Worm (Caenorhabditis elegans) whole organism, late embryonic: ENCODE results near the gene C53C11.5.

Experiments used
- F13H6.1 ChIP-seq: sonication (generic microtip); optimal IDR thresholded peaks from 2 replicates; lab custom pipeline; 2016; ENCODE audit warnings: missing genetic modification characterization, missing compliant biosample characterization
- K02D7.2 ChIP-seq: sonication (generic microtip); optimal IDR thresholded peaks from 2 replicates; lab custom pipeline; 2017; ENCODE audit warnings: mild to moderate bottlenecking, missing genetic modification characterization, missing compliant biosample characterization
- Y22D7AL.16 ChIP-seq: sonication (generic microtip); optimal IDR thresholded peaks from 2 replicates; lab custom pipeline; 2016; ENCODE audit warnings: missing genetic modification characterization, missing compliant biosample characterization
- ama-1 ChIP-seq: fragments of 150-350 bp; optimal IDR thresholded peaks from 2 replicates; lab custom pipeline; 2014
- ceh-14 ChIP-seq: sonication (generic microtip); optimal IDR thresholded peaks from 2 replicates; lab custom pipeline; 2016; ENCODE audit warnings: missing genotype, missing genetic modification characterization, missing compliant biosample characterization
- ceh-18 ChIP-seq: sonication (generic microtip); optimal IDR thresholded peaks from 2 replicates; lab custom pipeline; 2016; ENCODE audit warnings: missing genetic modification characterization, missing compliant biosample characterization
- ceh-19 ChIP-seq: fragments of 200-800 bp; sonication (Bioruptor generic); optimal IDR thresholded peaks from 2 replicates; lab custom pipeline; 2018; ENCODE audit warnings: mild to moderate bottlenecking, missing genetic modification characterization, missing compliant biosample characterization
- ceh-30 ChIP-seq: fragments of 150-350 bp; optimal IDR thresholded peaks from 2 replicates; lab custom pipeline; 2014; ENCODE audit warnings: missing biosample characterization, missing genetic modification characterization
- ceh-34 ChIP-seq: sonication (generic microtip); optimal IDR thresholded peaks from 2 replicates; lab custom pipeline; 2016; ENCODE audit warnings: mild to moderate bottlenecking, missing genetic modification characterization, missing compliant biosample characterization
- ceh-45 ChIP-seq: fragments of 200-800 bp; sonication (Bioruptor generic); IDR thresholded peaks from 2 replicates; pipeline ENCODE4 v1.3.6; 2022; ENCODE audit warnings: missing genetic modification reagents, missing genetic modification characterization, missing compliant biosample characterization
- ceh-6 ChIP-seq: fragments of 200-800 bp; sonication (Bioruptor generic); optimal IDR thresholded peaks from 2 replicates; lab custom pipeline; 2018; ENCODE audit warnings: mild to moderate bottlenecking, missing genetic modification characterization, missing compliant biosample characterization
- ceh-9 ChIP-seq: sonication (generic microtip); optimal IDR thresholded peaks from 2 replicates; lab custom pipeline; 2016; ENCODE audit warnings: mild to moderate bottlenecking, missing genetic modification characterization, inconsistent platforms, missing compliant biosample characterization
- che-1 ChIP-seq: sonication (generic microtip); optimal IDR thresholded peaks from 2 replicates; lab custom pipeline; 2016; ENCODE audit warnings: mild to moderate bottlenecking, missing genetic modification characterization, missing compliant biosample characterization
- dve-1 ChIP-seq: sonication (generic microtip); optimal IDR thresholded peaks from 2 replicates; lab custom pipeline; 2017; ENCODE audit warnings: antibody characterized with exemption, mild to moderate bottlenecking, missing genetic modification characterization, missing compliant biosample characterization
- ets-4 ChIP-seq: sonication (generic microtip); optimal IDR thresholded peaks from 2 replicates; lab custom pipeline; 2016; ENCODE audit warnings: missing genetic modification characterization, missing compliant biosample characterization
- fax-1 ChIP-seq: sonication (generic microtip); optimal IDR thresholded peaks from 2 replicates; lab custom pipeline; 2016; ENCODE audit warnings: missing genotype, missing genetic modification characterization, missing compliant biosample characterization
- fkh-6 ChIP-seq: sonication (generic microtip); optimal IDR thresholded peaks from 2 replicates; lab custom pipeline; 2016; ENCODE audit warnings: missing genetic modification characterization, missing compliant biosample characterization
- hlh-13 ChIP-seq: fragments of 200-800 bp; sonication (Bioruptor generic); optimal IDR thresholded peaks from 2 replicates; lab custom pipeline; 2018; ENCODE audit warnings: mild to moderate bottlenecking, missing genetic modification characterization, missing compliant biosample characterization
- hlh-15 ChIP-seq: sonication (generic microtip); optimal IDR thresholded peaks from 2 replicates; lab custom pipeline; 2016; ENCODE audit warnings: missing genetic modification characterization, missing compliant biosample characterization
- lim-6 ChIP-seq: sonication (generic microtip); optimal IDR thresholded peaks from 2 replicates; lab custom pipeline; 2016; ENCODE audit warnings: missing genetic modification characterization, missing compliant biosample characterization
- lin-11 ChIP-seq: fragments of 200-800 bp; sonication (Bioruptor generic); optimal IDR thresholded peaks from 2 replicates; lab custom pipeline; 2018; ENCODE audit warnings: mild to moderate bottlenecking, missing genetic modification characterization, missing compliant biosample characterization
- mec-3 ChIP-seq: sonication (generic microtip); optimal IDR thresholded peaks from 2 replicates; lab custom pipeline; 2016; ENCODE audit warnings: borderline replicate concordance, missing genetic modification characterization, missing compliant biosample characterization
- nfya-1 ChIP-seq: sonication (generic microtip); optimal IDR thresholded peaks from 2 replicates; lab custom pipeline; 2017; ENCODE audit warnings: missing genetic modification characterization, mild to moderate bottlenecking, missing compliant biosample characterization, antibody characterized with exemption, moderate library complexity
- nhr-11 ChIP-seq: fragments of 150-350 bp; optimal IDR thresholded peaks from 2 replicates; lab custom pipeline; 2014; ENCODE audit warnings: missing biosample characterization, missing genetic modification characterization
- nhr-232 ChIP-seq: sonication (generic microtip); optimal IDR thresholded peaks from 2 replicates; lab custom pipeline; 2016; ENCODE audit warnings: missing genetic modification characterization, missing compliant biosample characterization
- odd-2 ChIP-seq: sonication (generic microtip); optimal IDR thresholded peaks from 2 replicates; lab custom pipeline; 2017; ENCODE audit warnings: antibody characterized with exemption, mild to moderate bottlenecking, missing genetic modification characterization, missing compliant biosample characterization
- pax-1 ChIP-seq: fragments of 150-350 bp; optimal IDR thresholded peaks from 2 replicates; lab custom pipeline; 2014; ENCODE audit warnings: missing biosample characterization, missing genetic modification characterization
- pha-2 ChIP-seq: sonication (generic microtip); optimal IDR thresholded peaks from 2 replicates; lab custom pipeline; 2017; ENCODE audit warnings: mild to moderate bottlenecking, missing genetic modification characterization, missing compliant biosample characterization
- pha-4 ChIP-seq: fragments of 150-350 bp; optimal IDR thresholded peaks from 2 replicates; lab custom pipeline; 2018; ENCODE audit warnings: missing biosample characterization, missing genetic modification reagents, missing genetic modification characterization
- pqm-1 ChIP-seq: sonication (generic microtip); optimal IDR thresholded peaks from 2 replicates; lab custom pipeline; 2016; ENCODE audit warnings: missing genetic modification characterization, missing compliant biosample characterization
- pros-1 ChIP-seq: fragments of 150-350 bp; optimal IDR thresholded peaks from 2 replicates; lab custom pipeline; 2014; ENCODE audit warnings: missing biosample characterization, missing genetic modification reagents, missing genetic modification characterization
- ref-2 ChIP-seq: sonication (generic microtip); optimal IDR thresholded peaks from 2 replicates; lab custom pipeline; 2016; ENCODE audit warnings: missing genetic modification characterization, missing compliant biosample characterization
- rnt-1 ChIP-seq: sonication (generic microtip); optimal IDR thresholded peaks from 2 replicates; lab custom pipeline; 2016; ENCODE audit warnings: missing genetic modification characterization, missing compliant biosample characterization
- sdc-2 ChIP-seq: sonication (generic microtip); optimal IDR thresholded peaks from 2 replicates; lab custom pipeline; 2016; ENCODE audit warnings: missing genotype, missing genetic modification characterization, missing compliant biosample characterization
- sox-4 ChIP-seq: sonication (generic microtip); optimal IDR thresholded peaks from 2 replicates; lab custom pipeline; 2017; ENCODE audit warnings: mild to moderate bottlenecking, missing genetic modification characterization, inconsistent platforms, missing compliant biosample characterization
- syd-9 ChIP-seq: sonication (generic microtip); optimal IDR thresholded peaks from 2 replicates; lab custom pipeline; 2016; ENCODE audit warnings: mild to moderate bottlenecking, missing genetic modification characterization, moderate library complexity, missing compliant biosample characterization
- tbx-2 ChIP-seq: sonication (generic microtip); optimal IDR thresholded peaks from 2 replicates; lab custom pipeline; 2016; ENCODE audit warnings: missing genetic modification characterization, missing compliant biosample characterization
- tbx-7 ChIP-seq: sonication (generic microtip); optimal IDR thresholded peaks from 2 replicates; lab custom pipeline; 2016; ENCODE audit warnings: missing genotype, missing genetic modification characterization, missing compliant biosample characterization
- unc-3 ChIP-seq, 2 experiments: fragments of 200-800 bp in 1 of 2; sonication (Bioruptor generic) in 1 of 2; sonication (generic microtip) in 1 of 2; conservative IDR thresholded peaks in 1 of 2; optimal IDR thresholded peaks in 1 of 2; 2 replicates each; pipeline versions ENCODE4 v1.3.6 to Lab custom; 2016 to 2022; ENCODE audit warnings: missing compliant biosample characterization in 2 of 2, missing genetic modification characterization in 2 of 2, missing genetic modification reagents in 1 of 2
- unc-42 ChIP-seq: sonication (generic microtip); optimal IDR thresholded peaks from 2 replicates; lab custom pipeline; 2016; ENCODE audit warnings: missing genotype, missing genetic modification characterization, missing compliant biosample characterization
- unc-55 ChIP-seq: sonication (generic microtip); optimal IDR thresholded peaks from 2 replicates; lab custom pipeline; 2017; ENCODE audit warnings: missing biosample characterization, missing genetic modification reagents, missing genetic modification characterization
- zip-5 ChIP-seq: sonication (generic microtip); optimal IDR thresholded peaks from 2 replicates; lab custom pipeline; 2016; ENCODE audit warnings: missing genetic modification characterization, missing compliant biosample characterization
- ztf-16 ChIP-seq: sonication (generic microtip); optimal IDR thresholded peaks from 2 replicates; lab custom pipeline; 2017; ENCODE audit warnings: missing genetic modification characterization, missing compliant biosample characterization

Gene C53C11.5

DNA sequence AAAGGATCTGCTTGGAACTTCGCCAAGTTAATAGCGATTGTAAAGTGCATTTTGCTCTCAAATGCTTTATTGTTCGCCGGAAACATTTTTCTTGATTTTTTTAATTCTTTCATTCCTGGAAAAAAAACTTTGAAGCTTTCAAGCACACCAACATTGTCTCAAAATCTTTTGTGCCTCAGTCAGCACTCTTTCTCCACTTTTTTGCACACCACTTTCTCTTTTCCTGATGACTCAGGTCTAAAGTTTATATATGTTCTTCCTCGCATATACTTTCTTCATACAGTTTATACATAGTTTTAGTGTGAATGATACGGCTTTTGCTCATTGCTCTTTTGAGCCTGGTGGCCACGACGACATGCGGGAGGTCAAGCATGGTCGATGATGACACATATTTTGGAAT is at the start of gene C53C11.5:
Gene C53C11.5 (plus strand): TSS at position 301 of the 400 bp plus-strand sequence.
- TF ChIP-seq odd-2 (tag; lab: Kevin White, UChicago): no peak
- no peak for TF ChIP-seq nfya-1
- TF ChIP-seq pqm-1 (tag; lab: Kevin White, UChicago): no peak
- TF ChIP-seq tbx-7 (tag; lab: Kevin White, UChicago): no peak

DNA sequence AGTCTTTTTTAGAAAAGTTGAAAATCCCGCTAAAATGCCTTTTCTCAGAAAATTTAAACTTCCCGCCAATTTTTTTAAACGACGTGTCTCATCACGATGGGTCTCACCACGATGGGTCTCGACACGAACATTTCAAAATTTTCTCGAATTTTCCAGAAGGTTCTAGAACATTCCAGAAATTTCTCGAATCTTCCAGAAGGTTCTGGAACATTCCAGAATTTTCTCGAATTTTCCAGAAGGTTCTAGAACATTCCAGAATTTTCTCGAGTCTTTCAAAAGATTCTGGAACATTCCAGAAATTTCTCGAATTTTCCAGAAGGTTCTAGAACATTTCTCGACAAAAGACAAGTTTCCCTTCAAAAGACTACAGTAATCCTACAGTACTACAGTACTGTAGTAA is 45.5 kb upstream of the C53C11.5 start:
- TF ChIP-seq mec-3 (tag; lab: Kevin White, UChicago) (no peak), sdc-2 (tag; lab: Kevin White, UChicago) (no peak), syd-9 (tag; lab: Kevin White, UChicago) (no peak), ceh-34 (tag; lab: Kevin White, UChicago) (no peak), lin-11 (tag; lab: Kevin White, UChicago) (no peak), odd-2 (tag; lab: Kevin White, UChicago) (no peak), fkh-6 (tag; lab: Kevin White, UChicago) (no peak), nhr-11 (no peak), ceh-45 (GFP tag; lab: Robert Waterston, UW) (no peak), unc-55 (GFP tag; lab: Kevin White, UChicago) (no peak), che-1 (no peak), ceh-9 (tag; lab: Kevin White, UChicago) (no peak), pqm-1 (tag; lab: Kevin White, UChicago) (no peak), ceh-19 (no peak), lim-6 (tag; lab: Kevin White, UChicago) (no peak)

DNA sequence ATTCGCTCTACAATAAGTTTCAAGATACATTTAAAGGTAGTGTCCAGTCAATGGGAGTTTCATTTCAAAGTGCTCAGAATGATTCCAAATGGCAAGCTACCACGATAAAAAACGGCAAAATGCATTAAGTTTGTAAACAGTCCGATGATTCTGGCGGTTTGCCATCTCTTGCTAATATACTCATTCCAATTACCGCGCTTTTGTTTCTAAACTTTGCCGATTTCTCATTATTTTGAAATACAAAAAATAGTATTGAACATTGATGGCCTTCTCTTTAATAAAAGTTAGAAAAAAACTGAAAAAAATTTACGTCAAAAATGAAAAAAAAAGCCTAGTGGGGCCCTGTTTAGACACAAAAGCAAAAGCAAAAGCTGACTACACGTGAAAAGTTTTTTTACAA is 39.8 kb upstream of the C53C11.5 start:
- TF ChIP-seq dve-1 (tag; lab: Kevin White, UChicago) (no peak), ceh-45 (GFP tag; lab: Robert Waterston, UW) (no peak), unc-42 (no peak), Y22D7AL.16 (tag; lab: Kevin White, UChicago) (no peak), rnt-1 (tag; lab: Kevin White, UChicago) (no peak), ceh-30 (tag; lab: Kevin White, UChicago) (no peak), nhr-232 (no peak), lim-6 (tag; lab: Kevin White, UChicago) (no peak), ceh-6 (GFP tag; lab: Kevin White, UChicago) (no peak), hlh-15 (tag; lab: Kevin White, UChicago) (no peak), ama-1 (lab: Kevin White, UChicago) (no peak), K02D7.2 (tag; lab: Kevin White, UChicago) (no peak), zip-5 (tag; lab: Kevin White, UChicago) (no peak), ets-4 (no peak), lin-11 (tag; lab: Kevin White, UChicago) (no peak), pha-4 (tag; lab: Kevin White, UChicago) (no peak), hlh-13 (GFP tag; lab: Kevin White, UChicago) (no peak)

DNA sequence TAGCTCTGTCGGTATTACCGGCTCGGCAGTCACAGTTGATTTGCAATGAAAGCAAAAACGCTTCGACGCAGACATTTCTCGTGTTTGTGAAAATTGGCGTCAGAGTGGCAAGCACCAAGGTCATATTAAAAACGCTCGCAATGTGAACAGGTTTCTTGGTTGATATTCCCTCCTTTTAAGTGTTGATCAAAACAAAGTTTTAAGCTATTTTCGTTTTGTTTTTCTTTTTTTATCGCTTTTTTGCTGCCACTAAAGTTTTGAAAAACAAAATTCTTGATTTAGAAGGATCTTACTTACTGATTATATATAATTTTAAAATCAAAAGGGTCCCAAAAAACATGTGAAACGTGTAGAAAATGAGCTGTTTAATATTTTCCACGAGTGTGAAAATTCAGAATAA is 39.1 kb upstream of the C53C11.5 start, which contains the start of gene C33E10.8:
Gene C33E10.8 (minus strand): TSS at position 101 of the 400 bp plus-strand sequence.
- no peak for TF ChIP-seq nfya-1
- TF ChIP-seq zip-5 (tag; lab: Kevin White, UChicago): no peak
- no peak for TF ChIP-seq pax-1 (tag; lab: Kevin White, UChicago)
- TF ChIP-seq sox-4 (tag; lab: Kevin White, UChicago): no peak
- no peak for TF ChIP-seq pha-2 (tag; lab: Kevin White, UChicago)
- TF ChIP-seq nhr-232: no peak
- no peak for TF ChIP-seq K02D7.2 (tag; lab: Kevin White, UChicago)
- TF ChIP-seq fax-1 (tag; lab: Kevin White, UChicago): no peak
- TF ChIP-seq ceh-18: no peak
- no peak for TF ChIP-seq ref-2 (tag; lab: Kevin White, UChicago)
- TF ChIP-seq ceh-6 (GFP tag; lab: Kevin White, UChicago): no peak
- no peak for TF ChIP-seq pros-1 (tag; lab: Kevin White, UChicago)
- TF ChIP-seq syd-9 (tag; lab: Kevin White, UChicago): no peak
- TF ChIP-seq ztf-16 (tag; lab: Kevin White, UChicago): no peak
- TF ChIP-seq F13H6.1: no peak
- TF ChIP-seq ceh-9 (tag; lab: Kevin White, UChicago): no peak
- TF ChIP-seq tbx-2: no peak
- TF ChIP-seq ceh-14 (tag; lab: Kevin White, UChicago): no peak
- no peak for TF ChIP-seq unc-3 (GFP tag; conservative IDR thresholded peaks at IDR 0.05; lab: Robert Waterston, UW)
- no peak for TF ChIP-seq unc-3 (tag; optimal IDR thresholded peaks at IDR 0.05; lab: Kevin White, UChicago)
- TF ChIP-seq, all 69 proteins: peak for 0
